Worm (Caenorhabditis elegans) whole organism, L4 larva: Measurements from ENCODE around the gene R10D12.1.

Source experiments
- D1046.2 ChIP-seq: fragments of 200-800 bp; sonication (Bioruptor generic); IDR thresholded peaks from 2 replicates; pipeline ENCODE4 v1.3.6; 2022; ENCODE audit warnings: missing genetic modification characterization, missing compliant biosample characterization
- F10B5.3 ChIP-seq: sonication (generic microtip); optimal IDR thresholded peaks from 2 replicates; lab custom pipeline; 2016; ENCODE audit warnings: mild to moderate bottlenecking, missing genetic modification characterization, missing compliant biosample characterization
- F49E8.2 ChIP-seq: sonication (generic microtip); optimal IDR thresholded peaks from 2 replicates; lab custom pipeline; 2016; ENCODE audit warnings: missing compliant biosample characterization, mild to moderate bottlenecking, missing genetic modification characterization, borderline replicate concordance
- T20F7.1 ChIP-seq: fragments of 200-800 bp; sonication (Bioruptor generic); optimal IDR thresholded peaks from 2 replicates; lab custom pipeline; 2018; ENCODE audit warnings: mild to moderate bottlenecking, missing genetic modification characterization, missing compliant biosample characterization
- T26A8.4 ChIP-seq: fragments of 200-800 bp; sonication (Bioruptor generic); IDR thresholded peaks from 2 replicates; pipeline ENCODE4 v1.3.6; 2022; ENCODE audit warnings: missing genetic modification characterization, missing compliant biosample characterization
- Y105C5A.15 ChIP-seq: fragments of 200-800 bp; sonication (Bioruptor generic); IDR thresholded peaks from 2 replicates; pipeline ENCODE4 v1.3.6; 2022; ENCODE audit warnings: missing genetic modification characterization, missing compliant biosample characterization
- aha-1 ChIP-seq: fragments of 150-350 bp; peaks from one replicate; lab custom pipeline; 2014; ENCODE audit warnings: missing biosample characterization, missing genetic modification characterization
- ceh-32 ChIP-seq: sonication (generic microtip); optimal IDR thresholded peaks from 2 replicates; lab custom pipeline; 2016; ENCODE audit warnings: mild to moderate bottlenecking, missing genetic modification characterization, missing compliant biosample characterization; ENCODE audit not compliant: poor library complexity
- cey-2 ChIP-seq: sonication (generic microtip); optimal IDR thresholded peaks from 3 replicates; lab custom pipeline; 2017; ENCODE audit warnings: missing genetic modification characterization, mild to moderate bottlenecking, missing compliant biosample characterization, antibody characterized with exemption, borderline replicate concordance; ENCODE audit not compliant: insufficient read depth
- ctbp-1 ChIP-seq: fragments of 200-800 bp; sonication (Bioruptor generic); IDR thresholded peaks from 2 replicates; pipeline ENCODE4 v1.3.6; 2022; ENCODE audit warnings: missing genetic modification reagents, missing genetic modification characterization, missing compliant biosample characterization
- daf-16 ChIP-seq, 3 experiments: sonication (generic microtip); optimal IDR thresholded peaks; 2 replicates each; lab custom pipeline; 2016 to 2017; ENCODE audit warnings: missing genetic modification characterization in 3 of 3, missing genetic modification reagents in 3 of 3, mild to moderate bottlenecking in 2 of 3, missing compliant biosample characterization in 2 of 3, missing biosample characterization in 1 of 3, moderate library complexity in 1 of 3
- dmd-8 ChIP-seq: fragments of 200-800 bp; sonication (Bioruptor generic); IDR thresholded peaks from 2 replicates; pipeline ENCODE4 v1.3.6; 2022; ENCODE audit warnings: missing genetic modification characterization, missing compliant biosample characterization
- dpl-1 ChIP-seq: fragments of 150-350 bp; optimal IDR thresholded peaks from 2 replicates; lab custom pipeline; 2014; ENCODE audit warnings: missing biosample characterization, missing genetic modification reagents, missing genetic modification characterization
- duxl-1 ChIP-seq: sonication (generic microtip); optimal IDR thresholded peaks from 2 replicates; lab custom pipeline; 2016; ENCODE audit warnings: mild to moderate bottlenecking, missing genetic modification characterization, moderate library complexity, missing compliant biosample characterization; ENCODE audit not compliant: poor library complexity
- dve-1 ChIP-seq: sonication (generic microtip); optimal IDR thresholded peaks from 2 replicates; lab custom pipeline; 2017; ENCODE audit warnings: antibody characterized with exemption, mild to moderate bottlenecking, missing genetic modification characterization, missing compliant biosample characterization; ENCODE audit not compliant: insufficient read depth
- fkh-10 ChIP-seq: fragments of 150-350 bp; optimal IDR thresholded peaks from 2 replicates; lab custom pipeline; 2014; ENCODE audit warnings: missing biosample characterization, missing genetic modification reagents, missing genetic modification characterization
- hif-1 ChIP-seq, 2 experiments: sonication (generic microtip); optimal IDR thresholded peaks; 2 replicates each; lab custom pipeline; 2016 to 2017; ENCODE audit warnings: missing compliant biosample characterization in 2 of 2, missing genetic modification characterization in 2 of 2, missing genetic modification reagents in 2 of 2, missing genotype in 2 of 2, mild to moderate bottlenecking in 1 of 2
- hmg-1.1 ChIP-seq: fragments of 200-800 bp; sonication (Bioruptor generic); IDR thresholded peaks from 2 replicates; pipeline ENCODE4 v1.3.6; 2022; ENCODE audit warnings: missing genetic modification reagents, missing genetic modification characterization, missing compliant biosample characterization
- lin-1 ChIP-seq: fragments of 200-800 bp; sonication (Bioruptor generic); IDR thresholded peaks from 2 replicates; pipeline ENCODE4 v1.3.6; 2022; ENCODE audit warnings: missing genetic modification reagents, missing genetic modification characterization, missing compliant biosample characterization
- lin-13 ChIP-seq: fragments of 150-350 bp; optimal IDR thresholded peaks from 2 replicates; lab custom pipeline; 2014; ENCODE audit warnings: missing biosample characterization, missing genetic modification reagents, missing genetic modification characterization
- lir-3 ChIP-seq: sonication (generic microtip); optimal IDR thresholded peaks from 2 replicates; lab custom pipeline; 2016; ENCODE audit warnings: mild to moderate bottlenecking, missing genetic modification characterization, missing compliant biosample characterization
- mes-2 ChIP-seq: sonication (generic microtip); optimal IDR thresholded peaks from 2 replicates; lab custom pipeline; 2016; ENCODE audit warnings: missing genotype, mild to moderate bottlenecking, missing genetic modification characterization, missing compliant biosample characterization; ENCODE audit not compliant: poor library complexity, severe bottlenecking
- nhr-10 ChIP-seq: fragments of 150-350 bp; optimal IDR thresholded peaks from 2 replicates; lab custom pipeline; 2014; ENCODE audit warnings: missing biosample characterization, missing genetic modification characterization
- nhr-28 ChIP-seq: fragments of 150-350 bp; optimal IDR thresholded peaks from 2 replicates; lab custom pipeline; 2014; ENCODE audit warnings: missing biosample characterization, missing genetic modification characterization
- nhr-76 ChIP-seq: fragments of 150-350 bp; optimal IDR thresholded peaks from 2 replicates; lab custom pipeline; 2014; ENCODE audit warnings: missing biosample characterization, missing genetic modification characterization
- php-3 ChIP-seq: fragments of 200-800 bp; sonication (Bioruptor generic); IDR thresholded peaks from 2 replicates; pipeline ENCODE4 v1.3.6; 2022; ENCODE audit warnings: missing genetic modification reagents, missing genetic modification characterization, missing compliant biosample characterization
- pqm-1 ChIP-seq: sonication (generic microtip); optimal IDR thresholded peaks from 2 replicates; lab custom pipeline; 2017; ENCODE audit warnings: missing biosample characterization, missing genetic modification characterization
- rbr-2 ChIP-seq: sonication (generic microtip); optimal IDR thresholded peaks from 2 replicates; lab custom pipeline; 2016; ENCODE audit warnings: missing genotype, missing genetic modification characterization, missing compliant biosample characterization
- snpc-1.2 ChIP-seq: fragments of 200-800 bp; sonication (Bioruptor generic); IDR thresholded peaks from 2 replicates; pipeline ENCODE4 v1.3.6; 2022; ENCODE audit warnings: missing genetic modification reagents, missing genetic modification characterization, missing compliant biosample characterization
- unc-62 ChIP-seq, 3 experiments: fragments of 150-350 bp in 1 of 3; sonication (generic microtip); optimal IDR thresholded peaks in 2 of 3; peaks in 1 of 3; 1 replicate in 1 of 3; 2 replicates in 2 of 3; lab custom pipeline; 2014 to 2017; ENCODE audit warnings: missing biosample characterization in 3 of 3, missing genetic modification characterization in 3 of 3, missing genetic modification reagents in 3 of 3, missing genotype in 1 of 3
- vab-7 ChIP-seq: fragments of 200-800 bp; sonication (Bioruptor generic); IDR thresholded peaks from 2 replicates; pipeline ENCODE4 v1.3.6; 2022; ENCODE audit warnings: missing genetic modification reagents, missing genetic modification characterization, missing compliant biosample characterization
- zfp-3 ChIP-seq: fragments of 200-800 bp; sonication (Bioruptor generic); conservative IDR thresholded peaks from 2 replicates; pipeline ENCODE4 v1.3.6; 2022; ENCODE audit warnings: missing genetic modification reagents, missing genetic modification characterization, missing compliant biosample characterization

Gene R10D12.1

ce11 chrV:13958247-13958646 lies 23.8 kb upstream of the R10D12.1 start, which contains the start of gene R10D12.10 (continued):
- TF ChIP-seq ceh-32 (tag; lab: Kevin White, UChicago) (no peak), dmd-8 (no peak)

- peak; percentile 91 for TF ChIP-seq aha-1 (tag; lab: Kevin White, UChicago)
- no peak for TF ChIP-seq lin-13 (GFP tag; lab: Kevin White, UChicago)
Measured at ce11 chrV:13957691-13958090, 23.2 kb upstream of the R10D12.1 start.

- TF ChIP-seq T20F7.1 (GFP tag; lab: Kevin White, UChicago) (no peak), mes-2 (tag; lab: Kevin White, UChicago) (no peak), dpl-1 (GFP tag; lab: Kevin White, UChicago) (no peak), vab-7 (GFP tag; lab: Robert Waterston, UW) (no peak), dve-1 (tag; lab: Kevin White, UChicago) (peak; percentile 18), duxl-1 (no peak), unc-62 (GFP tag; optimal IDR thresholded peaks at IDR 0.05 in 1 of 2; lab: Kevin White, UChicago) (peak in 1 of 2 experiments; percentile 91), unc-62 (tag; optimal IDR thresholded peaks at IDR 0.05; lab: Kevin White, UChicago) (no peak), daf-16 (GFP tag; optimal IDR thresholded peaks at IDR 0.05; lab: Kevin White, UChicago) (no peak), daf-16 (tag; optimal IDR thresholded peaks at IDR 0.05; lab: Kevin White, UChicago) (peak; percentile 29), nhr-76 (tag; lab: Kevin White, UChicago) (no peak), ctbp-1 (no peak), hif-1 (tag; optimal IDR thresholded peaks at IDR 0.05; lab: Kevin White, UChicago) (no peak), zfp-3 (GFP tag; lab: Robert Waterston, UW) (no peak)
Measured at ce11 chrV:13955370-13956089, 21.1 kb upstream of the R10D12.1 start.

- TF ChIP-seq lir-3 (no peak), snpc-1.2 (GFP tag; lab: Robert Waterston, UW) (no peak), fkh-10 (no peak), hmg-1.1 (GFP tag; lab: Robert Waterston, UW) (no peak), lin-1 (GFP tag; lab: Robert Waterston, UW) (no peak), aha-1 (tag; lab: Kevin White, UChicago) (peak; percentile 7), php-3 (GFP tag; lab: Robert Waterston, UW) (no peak), T26A8.4 (GFP tag; lab: Robert Waterston, UW) (no peak), D1046.2 (GFP tag; lab: Robert Waterston, UW) (no peak), pqm-1 (tag; lab: Kevin White, UChicago) (peak; percentile 17), nhr-28 (tag; lab: Kevin White, UChicago) (peak; percentile 87), nhr-10 (no peak), F49E8.2 (tag; lab: Kevin White, UChicago) (no peak), rbr-2 (tag; lab: Kevin White, UChicago) (no peak), F10B5.3 (tag; lab: Kevin White, UChicago) (no peak), Y105C5A.15 (GFP tag; lab: Robert Waterston, UW) (no peak)
- TF ChIP-seq, all 104 proteins: peak for 3
Measured at ce11 chrV:13954056-13954455, 19.6 kb upstream of the R10D12.1 start, which contains the start of gene swt-6. swt-6 (plus strand) TSS chrV:13954356.

- no peak for TF ChIP-seq cey-2 (tag; lab: Kevin White, UChicago)
- peak; percentile 10 for TF ChIP-seq nhr-28 (tag; lab: Kevin White, UChicago)
Measured at ce11 chrV:13953191-13953590, 18.7 kb upstream of the R10D12.1 start, which contains the start of gene R10D12.8. R10D12.8 (minus strand) TSS chrV:13953291.
